Worm (Caenorhabditis elegans): ENCODE results near the gene jnk-1.

ce11 chrIV:6928417-6928816 lies 29.0 kb upstream of the jnk-1 start, which contains the start of gene cest-6:
- TF ChIP-seq ceh-16 (tag; optimal IDR thresholded peaks at IDR 0.05) (no peak), nhr-77 (tag; optimal IDR thresholded peaks at IDR 0.05) (no peak), ceh-9 (tag; optimal IDR thresholded peaks at IDR 0.05) (no peak), unc-62 (GFP tag; optimal IDR thresholded peaks at IDR 0.05) (no peak), tbx-2 (tag; optimal IDR thresholded peaks at IDR 0.05) (no peak), pha-4 (tag; optimal IDR thresholded peaks at IDR 0.05) (no peak), ztf-11 (tag; optimal IDR thresholded peaks at IDR 0.05) (no peak), elt-3 (tag; optimal IDR thresholded peaks at IDR 0.05) (no peak), elt-1 (tag; optimal IDR thresholded peaks at IDR 0.05) (no peak)
